Fruit fly (Drosophila melanogaster) whole organism, adult: Measurements from ENCODE around the gene CG43245.

ENCODE experiments used
- CG1620 ChIP-seq: fragments of 200-800 bp; sonication (Bioruptor generic); optimal IDR thresholded peaks from 2 replicates; lab custom pipeline; 2016; ENCODE audit warnings: missing biosample characterization, missing genetic modification characterization
- CG5204 ChIP-seq: fragments of 200-800 bp; sonication (Bioruptor generic); optimal IDR thresholded peaks from 2 replicates; lab custom pipeline; 2016; ENCODE audit warnings: missing biosample characterization, missing genetic modification characterization
- CG7045 ChIP-seq: fragments of 200-800 bp; sonication (Bioruptor generic); optimal IDR thresholded peaks from 2 replicates; lab custom pipeline; 2017; ENCODE audit warnings: missing biosample characterization, mild to moderate bottlenecking, missing genetic modification characterization
- CG7101 ChIP-seq: fragments of 200-800 bp; sonication (Bioruptor generic); optimal IDR thresholded peaks from 2 replicates; lab custom pipeline; 2018; ENCODE audit warnings: missing biosample characterization, mild to moderate bottlenecking, missing genetic modification characterization, moderate library complexity
- cic ChIP-seq: fragments of 200-800 bp; sonication (Bioruptor generic); optimal IDR thresholded peaks from 2 replicates; lab custom pipeline; 2017; ENCODE audit warnings: missing biosample characterization, mild to moderate bottlenecking, missing genetic modification characterization, moderate library complexity
- cnc ChIP-seq, 2 experiments: fragments of >200 bp; optimal IDR thresholded peaks; 2 replicates each; lab custom pipeline; 2017
- toe ChIP-seq: fragments of 200-800 bp; sonication (Bioruptor generic); optimal IDR thresholded peaks from 2 replicates; lab custom pipeline; 2016; ENCODE audit warnings: missing biosample characterization, missing genetic modification characterization

DNA sequence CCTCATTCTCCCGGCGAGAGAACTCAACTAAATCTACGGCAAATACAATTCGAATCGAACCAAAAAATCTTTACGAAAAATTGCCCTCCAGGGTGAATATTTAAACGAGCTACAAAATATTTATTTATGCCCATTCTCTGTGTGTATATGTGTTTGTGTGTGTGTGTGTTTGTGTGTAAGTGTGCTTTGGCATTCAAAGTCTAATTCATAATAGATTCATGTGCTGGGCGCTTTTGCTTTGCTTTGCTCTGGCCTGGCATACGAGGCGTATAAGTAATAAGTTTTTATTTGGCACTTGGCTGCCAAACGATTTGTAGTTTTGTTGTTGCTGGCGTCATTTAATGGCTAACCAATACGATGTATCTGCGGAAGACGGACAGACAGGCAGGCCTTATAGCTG is 24.3 kb upstream of the CG43245 start:
- TF ChIP-seq CG7101 (no peak), cnc (optimal IDR thresholded peaks at IDR 0.05; lab: Kevin White, UChicago) (no peak), cic (GFP tag; lab: Kevin White, UChicago) (no peak), CG7045 (GFP tag; lab: Kevin White, UChicago) (no peak), CG5204 (GFP tag; lab: Kevin White, UChicago) (no peak), CG1620 (GFP tag; lab: Kevin White, UChicago) (no peak), toe (GFP tag; lab: Kevin White, UChicago) (no peak)
